Worm (Caenorhabditis elegans) whole organism, L4 larva: Measurements from ENCODE around the gene F35H8.4.

ENCODE experiments used
- F44E2.7 ChIP-seq: fragments of 200-800 bp; sonication (Bioruptor generic); IDR thresholded peaks from 2 replicates; pipeline ENCODE4 v2.1.2; 2022; ENCODE audit warnings: missing genetic modification characterization, missing compliant biosample characterization
- R02D3.7 ChIP-seq: fragments of 150-350 bp; sonication (generic microtip); optimal IDR thresholded peaks from 3 replicates; lab custom pipeline; 2014; ENCODE audit warnings: missing biosample characterization, missing genetic modification characterization
- T20F7.1 ChIP-seq: fragments of 200-800 bp; sonication (Bioruptor generic); optimal IDR thresholded peaks from 2 replicates; lab custom pipeline; 2018; ENCODE audit warnings: mild to moderate bottlenecking, missing genetic modification characterization, missing compliant biosample characterization
- ZK337.2 ChIP-seq: fragments of 200-800 bp; sonication (Bioruptor generic); IDR thresholded peaks from 2 replicates; pipeline ENCODE4 v1.3.6; 2022; ENCODE audit warnings: missing genetic modification reagents, missing genetic modification characterization, missing compliant biosample characterization
- aha-1 ChIP-seq: fragments of 150-350 bp; peaks from one replicate; lab custom pipeline; 2014; ENCODE audit warnings: missing biosample characterization, missing genetic modification characterization
- ama-1 ChIP-seq: fragments of 150-350 bp; optimal IDR thresholded peaks from 2 replicates; lab custom pipeline; 2014; ENCODE audit warnings: inconsistent platforms, mixed read lengths
- arid-1 ChIP-seq: fragments of 200-800 bp; sonication (Bioruptor generic); conservative IDR thresholded peaks from 2 replicates; pipeline ENCODE4 v1.3.6; 2022; ENCODE audit warnings: missing genetic modification reagents, missing genetic modification characterization, missing compliant biosample characterization
- ceh-32 ChIP-seq: sonication (generic microtip); optimal IDR thresholded peaks from 2 replicates; lab custom pipeline; 2016; ENCODE audit warnings: mild to moderate bottlenecking, missing genetic modification characterization, missing compliant biosample characterization; ENCODE audit not compliant: poor library complexity
- ces-1 ChIP-seq: fragments of 150-350 bp; sonication (generic microtip); optimal IDR thresholded peaks from 4 replicates; lab custom pipeline; 2014; ENCODE audit warnings: missing biosample characterization, missing genetic modification reagents, missing genetic modification characterization
- ctbp-1 ChIP-seq: fragments of 200-800 bp; sonication (Bioruptor generic); IDR thresholded peaks from 2 replicates; pipeline ENCODE4 v1.3.6; 2022; ENCODE audit warnings: missing genetic modification reagents, missing genetic modification characterization, missing compliant biosample characterization
- daf-12 ChIP-seq: fragments of 150-350 bp; optimal IDR thresholded peaks from 2 replicates; lab custom pipeline; 2014; ENCODE audit warnings: missing biosample characterization, missing genetic modification reagents, missing genetic modification characterization
- daf-16 ChIP-seq, 3 experiments: sonication (generic microtip); optimal IDR thresholded peaks; 2 replicates each; lab custom pipeline; 2016 to 2017; ENCODE audit warnings: missing genetic modification characterization in 3 of 3, missing genetic modification reagents in 3 of 3, mild to moderate bottlenecking in 2 of 3, missing compliant biosample characterization in 2 of 3, missing biosample characterization in 1 of 3, moderate library complexity in 1 of 3
- daf-19 ChIP-seq: fragments of 200-800 bp; sonication (Bioruptor generic); conservative IDR thresholded peaks from 2 replicates; pipeline ENCODE4 v1.3.6; 2022; ENCODE audit warnings: missing genetic modification characterization, missing compliant biosample characterization
- duxl-1 ChIP-seq: sonication (generic microtip); optimal IDR thresholded peaks from 2 replicates; lab custom pipeline; 2016; ENCODE audit warnings: mild to moderate bottlenecking, missing genetic modification characterization, moderate library complexity, missing compliant biosample characterization; ENCODE audit not compliant: poor library complexity
- dve-1 ChIP-seq: sonication (generic microtip); optimal IDR thresholded peaks from 2 replicates; lab custom pipeline; 2017; ENCODE audit warnings: antibody characterized with exemption, mild to moderate bottlenecking, missing genetic modification characterization, missing compliant biosample characterization; ENCODE audit not compliant: insufficient read depth
- fos-1 ChIP-seq: fragments of 150-350 bp; optimal IDR thresholded peaks from 2 replicates; lab custom pipeline; 2014; ENCODE audit warnings: missing biosample characterization, missing genetic modification characterization
- hif-1 ChIP-seq, 2 experiments: sonication (generic microtip); optimal IDR thresholded peaks; 2 replicates each; lab custom pipeline; 2016 to 2017; ENCODE audit warnings: missing compliant biosample characterization in 2 of 2, missing genetic modification characterization in 2 of 2, missing genetic modification reagents in 2 of 2, missing genotype in 2 of 2, mild to moderate bottlenecking in 1 of 2
- lin-13 ChIP-seq: fragments of 150-350 bp; optimal IDR thresholded peaks from 2 replicates; lab custom pipeline; 2014; ENCODE audit warnings: missing biosample characterization, missing genetic modification reagents, missing genetic modification characterization
- lin-29 ChIP-seq: fragments of 200-800 bp; sonication (Bioruptor generic); IDR thresholded peaks from 2 replicates; pipeline ENCODE4 v1.3.6; 2022; ENCODE audit warnings: missing genetic modification reagents, missing genetic modification characterization, missing compliant biosample characterization
- lir-3 ChIP-seq: sonication (generic microtip); optimal IDR thresholded peaks from 2 replicates; lab custom pipeline; 2016; ENCODE audit warnings: mild to moderate bottlenecking, missing genetic modification characterization, missing compliant biosample characterization
- lsy-2 ChIP-seq, 2 experiments: fragments of 150-350 bp in 1 of 2; sonication (generic microtip) in 1 of 2; optimal IDR thresholded peaks; 2 replicates each; lab custom pipeline; 2014 to 2017; ENCODE audit warnings: missing biosample characterization in 2 of 2, missing genetic modification characterization in 2 of 2
- mep-1 ChIP-seq: fragments of 150-350 bp; sonication (generic microtip); optimal IDR thresholded peaks from 3 replicates; lab custom pipeline; 2014; ENCODE audit warnings: missing biosample characterization, missing genetic modification characterization
- mxl-3 ChIP-seq: fragments of 200-800 bp; sonication (Bioruptor generic); optimal IDR thresholded peaks from 2 replicates; lab custom pipeline; 2018; ENCODE audit warnings: mild to moderate bottlenecking, missing genetic modification characterization, missing compliant biosample characterization
- nhr-10 ChIP-seq: fragments of 150-350 bp; optimal IDR thresholded peaks from 2 replicates; lab custom pipeline; 2014; ENCODE audit warnings: missing biosample characterization, missing genetic modification characterization
- nhr-25 ChIP-seq: sonication (generic microtip); optimal IDR thresholded peaks from 2 replicates; lab custom pipeline; 2017; ENCODE audit warnings: missing genetic modification characterization, mild to moderate bottlenecking, missing compliant biosample characterization, antibody characterized with exemption, moderate library complexity, borderline replicate concordance; ENCODE audit not compliant: insufficient read depth
- nhr-41 ChIP-seq: fragments of 200-800 bp; sonication (Bioruptor generic); IDR thresholded peaks from 2 replicates; pipeline ENCODE4 v1.3.6; 2022; ENCODE audit warnings: missing genetic modification reagents, missing genetic modification characterization, missing compliant biosample characterization
- nhr-48 ChIP-seq: sonication (generic microtip); optimal IDR thresholded peaks from 2 replicates; lab custom pipeline; 2016; ENCODE audit warnings: mild to moderate bottlenecking, missing genetic modification characterization, missing compliant biosample characterization
- nhr-76 ChIP-seq: fragments of 150-350 bp; optimal IDR thresholded peaks from 2 replicates; lab custom pipeline; 2014; ENCODE audit warnings: missing biosample characterization, missing genetic modification characterization
- pha-4 ChIP-seq, 2 experiments: fragments of 150-350 bp in 1 of 2; fragments of 200-800 bp in 1 of 2; sonication (Bioruptor generic) in 1 of 2; IDR thresholded peaks in 1 of 2; optimal IDR thresholded peaks in 1 of 2; 2 replicates each; pipeline versions ENCODE4 v1.3.6 to Lab custom; 2014 to 2022; ENCODE audit warnings: missing genetic modification characterization in 2 of 2, missing genetic modification reagents in 2 of 2, missing biosample characterization in 1 of 2, missing compliant biosample characterization in 1 of 2
- php-3 ChIP-seq: fragments of 200-800 bp; sonication (Bioruptor generic); IDR thresholded peaks from 2 replicates; pipeline ENCODE4 v1.3.6; 2022; ENCODE audit warnings: missing genetic modification reagents, missing genetic modification characterization, missing compliant biosample characterization
- rbr-2 ChIP-seq: sonication (generic microtip); optimal IDR thresholded peaks from 2 replicates; lab custom pipeline; 2016; ENCODE audit warnings: missing genotype, missing genetic modification characterization, missing compliant biosample characterization
- sdz-12 ChIP-seq: fragments of 200-800 bp; sonication (Bioruptor generic); optimal IDR thresholded peaks from 2 replicates; lab custom pipeline; 2018; ENCODE audit warnings: mild to moderate bottlenecking, missing genetic modification characterization, missing compliant biosample characterization
- spr-1 ChIP-seq: sonication (generic microtip); optimal IDR thresholded peaks from 2 replicates; lab custom pipeline; 2016; ENCODE audit warnings: mild to moderate bottlenecking, missing genetic modification characterization, missing compliant biosample characterization
- vab-7 ChIP-seq: fragments of 200-800 bp; sonication (Bioruptor generic); IDR thresholded peaks from 2 replicates; pipeline ENCODE4 v1.3.6; 2022; ENCODE audit warnings: missing genetic modification reagents, missing genetic modification characterization, missing compliant biosample characterization
- zfp-3 ChIP-seq: fragments of 200-800 bp; sonication (Bioruptor generic); conservative IDR thresholded peaks from 2 replicates; pipeline ENCODE4 v1.3.6; 2022; ENCODE audit warnings: missing genetic modification reagents, missing genetic modification characterization, missing compliant biosample characterization
- ztf-7 ChIP-seq: fragments of 150-350 bp; optimal IDR thresholded peaks from 2 replicates; lab custom pipeline; 2014; ENCODE audit warnings: missing biosample characterization, missing genetic modification characterization

Gene F35H8.4

ce11 chrII:9600022-9600722 lies 40.3 kb upstream of the F35H8.4 start (continued):
- TF ChIP-seq mxl-3 (peak; percentile 23), nhr-41 (GFP tag; lab: Robert Waterston, UW) (no peak), sdz-12 (GFP tag; lab: Kevin White, UChicago) (no peak), fos-1 (tag; lab: Kevin White, UChicago) (no peak), duxl-1 (tag; lab: Kevin White, UChicago) (no peak), daf-16 (GFP tag; optimal IDR thresholded peaks at IDR 0.05; lab: Kevin White, UChicago) (no peak), daf-16 (tag; optimal IDR thresholded peaks at IDR 0.05; lab: Kevin White, UChicago) (peak; percentile 70), T20F7.1 (no peak), php-3 (GFP tag; lab: Robert Waterston, UW) (peak; percentile 13; the same call in 1 of the 2 replicates), spr-1 (tag; lab: Kevin White, UChicago) (no peak)

- TF ChIP-seq nhr-10, result no peak
- no peak for TF ChIP-seq ceh-32
- TF ChIP-seq mxl-3, result no peak
- TF ChIP-seq ces-1 (GFP tag; lab: Kevin White, UChicago), result no peak
- TF ChIP-seq hif-1 (tag; optimal IDR thresholded peaks at IDR 0.05; lab: Kevin White, UChicago), result peak in 1 of 2 experiments; percentile 8
- TF ChIP-seq aha-1 (tag; lab: Kevin White, UChicago), result peak; percentile 92
- TF ChIP-seq zfp-3 (GFP tag; lab: Robert Waterston, UW), result 0 out of 2 replicates have a peak, but pooled peaks have one; percentile 65
- TF ChIP-seq lin-29 (GFP tag; lab: Robert Waterston, UW), result no peak
- no peak for TF ChIP-seq mep-1
- no peak for TF ChIP-seq ztf-7 (tag; lab: Kevin White, UChicago)
- no peak for TF ChIP-seq pha-4 (GFP tag; IDR thresholded peaks at IDR 0.05; lab: Robert Waterston, UW)
- no peak for TF ChIP-seq pha-4 (tag; optimal IDR thresholded peaks at IDR 0.05; lab: Kevin White, UChicago)
- no peak for TF ChIP-seq spr-1 (tag; lab: Kevin White, UChicago)
- no peak for TF ChIP-seq ZK337.2
- no peak for TF ChIP-seq F44E2.7 (GFP tag; lab: Robert Waterston, UW)
- 0 out of 2 replicates have a peak, but pooled peaks have one; percentile 7 for TF ChIP-seq arid-1 (GFP tag; lab: Robert Waterston, UW)
- no peak for TF ChIP-seq nhr-76 (tag; lab: Kevin White, UChicago)
- no peak for TF ChIP-seq nhr-25 (tag; lab: Kevin White, UChicago)
- TF ChIP-seq T20F7.1, result no peak
- peak in 1 of 2 experiments; percentile 8 for TF ChIP-seq daf-16 (GFP tag; optimal IDR thresholded peaks at IDR 0.05; lab: Kevin White, UChicago)
- no peak for TF ChIP-seq daf-16 (tag; optimal IDR thresholded peaks at IDR 0.05; lab: Kevin White, UChicago)
- TF ChIP-seq daf-19 (GFP tag; lab: Robert Waterston, UW), result no peak
- no peak for TF ChIP-seq ctbp-1 (GFP tag; lab: Robert Waterston, UW)
- TF ChIP-seq lsy-2 (tag; optimal IDR thresholded peaks at IDR 0.05; lab: Kevin White, UChicago), result no peak
- no peak for TF ChIP-seq nhr-48 (tag; lab: Kevin White, UChicago)
- TF ChIP-seq dve-1 (tag; lab: Kevin White, UChicago), result peak; percentile 1
- TF ChIP-seq daf-12 (tag; lab: Kevin White, UChicago), result no peak
- no peak for TF ChIP-seq R02D3.7 (tag; lab: Kevin White, UChicago)
- TF ChIP-seq ama-1 (lab: Kevin White, UChicago), result peak; percentile 6
- TF ChIP-seq rbr-2 (tag; lab: Kevin White, UChicago), result no peak
- no peak for TF ChIP-seq lin-13
- TF ChIP-seq vab-7 (GFP tag; lab: Robert Waterston, UW), result no peak
- TF ChIP-seq lir-3, result no peak
These were observed 37.8 kb upstream of the F35H8.4 start, which contains the start of gene mrpl-53 for ce11 chrII:9597516-9598047. TSS of gene mrpl-53 (plus strand) at chrII:9597622.
